Fruit fly (Drosophila melanogaster) whole organism, wandering third instar larva: ENCODE results near the gene mora.

Experiments used
- Abd-B ChIP-seq: fragments of >200 bp; optimal IDR thresholded peaks from 2 replicates; lab custom pipeline; 2017; ENCODE audit warnings: missing biosample characterization, missing genetic modification characterization
- CG32264 ChIP-seq: fragments of 200-800 bp; sonication (Bioruptor generic); optimal IDR thresholded peaks from 2 replicates; lab custom pipeline; 2016; ENCODE audit warnings: missing biosample characterization, missing genetic modification characterization
- CG9705 ChIP-seq: fragments of 200-800 bp; sonication (Bioruptor generic); optimal IDR thresholded peaks from 2 replicates; lab custom pipeline; 2018; ENCODE audit warnings: missing biosample characterization, mild to moderate bottlenecking, missing genetic modification characterization
- CrebA ChIP-seq: fragments of 200-800 bp; sonication (Bioruptor generic); optimal IDR thresholded peaks from 2 replicates; lab custom pipeline; 2016; ENCODE audit warnings: missing biosample characterization, mild to moderate bottlenecking, missing genetic modification characterization, borderline replicate concordance
- Dfd ChIP-seq: fragments of >200 bp; optimal IDR thresholded peaks from 2 replicates; lab custom pipeline; 2017; ENCODE audit warnings: missing biosample characterization, missing genetic modification characterization
- Dif ChIP-seq: fragments of 200-275, 200-300 bp; sonication (Bioruptor generic); optimal IDR thresholded peaks from 2 replicates; lab custom pipeline; 2018; ENCODE audit warnings: missing biosample characterization, missing genetic modification characterization; ENCODE audit not compliant: partially characterized antibody
- GATAd ChIP-seq: sonication (Bioruptor generic); optimal IDR thresholded peaks from 2 replicates; lab custom pipeline; 2016; ENCODE audit warnings: missing biosample characterization, missing genetic modification characterization
- HLH106 ChIP-seq: fragments of 200-800 bp; optimal IDR thresholded peaks from 3 replicates; lab custom pipeline; 2019; ENCODE audit warnings: missing biosample characterization, mild to moderate bottlenecking, missing genetic modification characterization, moderate library complexity
- Hnf4 ChIP-seq: fragments of 200-800 bp; sonication (Bioruptor generic); optimal IDR thresholded peaks from 2 replicates; lab custom pipeline; 2016; ENCODE audit warnings: missing biosample characterization, mild to moderate bottlenecking, missing genetic modification characterization
- Hr78 ChIP-seq: fragments of >200 bp; optimal IDR thresholded peaks from 2 replicates; lab custom pipeline; 2017; ENCODE audit warnings: missing biosample characterization, missing genetic modification characterization
- Hr83 ChIP-seq: fragments of 200-300 bp; sonication (Bioruptor generic); optimal IDR thresholded peaks from 2 replicates; lab custom pipeline; 2016; ENCODE audit warnings: missing biosample characterization, mild to moderate bottlenecking, missing genetic modification characterization, moderate library complexity; ENCODE audit not compliant: poor library complexity, severe bottlenecking
- Jra ChIP-seq: sonication (Bioruptor generic); optimal IDR thresholded peaks from 2 replicates; lab custom pipeline; 2016; ENCODE audit warnings: missing biosample characterization, missing genetic modification characterization
- Mio ChIP-seq: sonication (Bioruptor generic); optimal IDR thresholded peaks from 2 replicates; lab custom pipeline; 2016; ENCODE audit warnings: missing biosample characterization, missing genetic modification characterization
- Myc ChIP-seq: fragments of >200 bp; optimal IDR thresholded peaks from 2 replicates; lab custom pipeline; 2017
- N ChIP-seq: fragments of >200 bp; optimal IDR thresholded peaks from 2 replicates; lab custom pipeline; 2018; ENCODE audit warnings: missing biosample characterization, missing external identifiers, missing genetic modification characterization
- OdsH ChIP-seq: fragments of 200-800 bp; sonication (Bioruptor generic); optimal IDR thresholded peaks from 2 replicates; lab custom pipeline; 2016; ENCODE audit warnings: missing biosample characterization, mild to moderate bottlenecking, missing genetic modification characterization
- Rel ChIP-seq, 2 experiments: fragments of 200-800 bp; sonication (Bioruptor generic) in 1 of 2; optimal IDR thresholded peaks; 2 replicates in 1 of 2; 3 replicates in 1 of 2; lab custom pipeline; 2016 to 2019; ENCODE audit warnings: mild to moderate bottlenecking in 2 of 2, missing biosample characterization in 2 of 2, missing genetic modification characterization in 2 of 2, moderate library complexity in 1 of 2
- Sp1 ChIP-seq: fragments of 200-800 bp; sonication (Bioruptor generic); optimal IDR thresholded peaks from 3 replicates; lab custom pipeline; 2019; ENCODE audit warnings: missing biosample characterization, mild to moderate bottlenecking, missing genetic modification characterization, moderate library complexity
- Vsx2 ChIP-seq: fragments of 200-300, 225-300 bp; sonication (Bioruptor generic); optimal IDR thresholded peaks from 2 replicates; lab custom pipeline; 2018; ENCODE audit warnings: missing biosample characterization, missing genetic modification characterization; ENCODE audit not compliant: partially characterized antibody
- br ChIP-seq: fragments of 200-800 bp; sonication (Bioruptor generic); optimal IDR thresholded peaks from 2 replicates; lab custom pipeline; 2016; ENCODE audit warnings: missing biosample characterization, missing genetic modification characterization
- brk ChIP-seq: fragments of 200-800 bp; sonication (Bioruptor generic); optimal IDR thresholded peaks from 2 replicates; lab custom pipeline; 2016; ENCODE audit warnings: missing biosample characterization, mild to moderate bottlenecking, missing genetic modification characterization
- dl ChIP-seq, 2 experiments: fragments of 175-275, 200-275 bp in 1 of 2; fragments of 200-275 bp in 1 of 2; sonication (Bioruptor generic); optimal IDR thresholded peaks; lab custom pipeline; 2018; ENCODE audit warnings: mild to moderate bottlenecking in 2 of 2, missing biosample characterization in 2 of 2, missing genetic modification characterization in 2 of 2, moderate library complexity in 2 of 2; ENCODE audit not compliant: partially characterized antibody in 2 of 2, insufficient read depth in 1 of 2
- dmrt93B ChIP-seq: fragments of 200-800 bp; sonication (Bioruptor generic); optimal IDR thresholded peaks from 2 replicates; lab custom pipeline; 2018; ENCODE audit warnings: missing biosample characterization, mild to moderate bottlenecking, missing genetic modification characterization
- dsf ChIP-seq: sonication (Bioruptor generic); optimal IDR thresholded peaks from 2 replicates; lab custom pipeline; 2016; ENCODE audit warnings: missing biosample characterization, missing genetic modification characterization, borderline replicate concordance
- ey ChIP-seq: fragments of 200-800 bp; sonication (Bioruptor generic); optimal IDR thresholded peaks from 2 replicates; lab custom pipeline; 2016; ENCODE audit warnings: missing biosample characterization, missing genetic modification characterization
- foxo ChIP-seq, 2 experiments: fragments of 200-800 bp; sonication (Bioruptor generic); optimal IDR thresholded peaks; 2 replicates in 1 of 2; 3 replicates in 1 of 2; lab custom pipeline; 2016 to 2017; ENCODE audit warnings: missing biosample characterization in 2 of 2, missing genetic modification characterization in 2 of 2
- fru ChIP-seq: fragments of 200-800 bp; sonication (Bioruptor generic); optimal IDR thresholded peaks from 3 replicates; lab custom pipeline; 2016; ENCODE audit warnings: missing biosample characterization, mild to moderate bottlenecking, missing genetic modification characterization
- h ChIP-seq: fragments of 200-800 bp; sonication (Bioruptor generic); optimal IDR thresholded peaks from 3 replicates; lab custom pipeline; 2016; ENCODE audit warnings: missing biosample characterization, mild to moderate bottlenecking, missing genetic modification characterization
- jim ChIP-seq: fragments of 175-275, 200-325 bp; sonication (Bioruptor generic); optimal IDR thresholded peaks from 2 replicates; lab custom pipeline; 2016; ENCODE audit warnings: missing biosample characterization, mild to moderate bottlenecking, missing genetic modification characterization
- lola ChIP-seq: fragments of >200 bp; optimal IDR thresholded peaks from 2 replicates; lab custom pipeline; 2017; ENCODE audit warnings: missing biosample characterization, missing genetic modification characterization
- pan ChIP-seq: fragments of >200 bp; optimal IDR thresholded peaks from 2 replicates; lab custom pipeline; 2017
- psq ChIP-seq: fragments of 200-800 bp; sonication (Bioruptor generic); optimal IDR thresholded peaks from 3 replicates; lab custom pipeline; 2017; ENCODE audit warnings: missing biosample characterization, mild to moderate bottlenecking, missing genetic modification characterization, moderate library complexity
- rgr ChIP-seq: fragments of 200-800 bp; sonication (Bioruptor generic); optimal IDR thresholded peaks from 3 replicates; lab custom pipeline; 2016; ENCODE audit warnings: missing biosample characterization, mild to moderate bottlenecking, missing genetic modification characterization
- sage ChIP-seq: fragments of 200-800 bp; sonication (Bioruptor generic); optimal IDR thresholded peaks from 2 replicates; lab custom pipeline; 2016; ENCODE audit warnings: missing biosample characterization, mild to moderate bottlenecking, missing genetic modification characterization
- sv ChIP-seq: fragments of 200-800 bp; sonication (Bioruptor generic); optimal IDR thresholded peaks from 3 replicates; lab custom pipeline; 2016; ENCODE audit warnings: missing biosample characterization, missing genetic modification characterization
- tai ChIP-seq: sonication (Bioruptor generic); optimal IDR thresholded peaks from 2 replicates; lab custom pipeline; 2016; ENCODE audit warnings: missing biosample characterization, missing genetic modification characterization
- usp ChIP-seq: fragments of >200 bp; optimal IDR thresholded peaks from 2 replicates; lab custom pipeline; 2017; ENCODE audit warnings: missing biosample characterization, missing genetic modification characterization
- woc ChIP-seq: sonication (Bioruptor generic); optimal IDR thresholded peaks from 2 replicates; lab custom pipeline; 2016; ENCODE audit warnings: missing biosample characterization, mild to moderate bottlenecking, missing genetic modification characterization

Gene mora

DNA sequence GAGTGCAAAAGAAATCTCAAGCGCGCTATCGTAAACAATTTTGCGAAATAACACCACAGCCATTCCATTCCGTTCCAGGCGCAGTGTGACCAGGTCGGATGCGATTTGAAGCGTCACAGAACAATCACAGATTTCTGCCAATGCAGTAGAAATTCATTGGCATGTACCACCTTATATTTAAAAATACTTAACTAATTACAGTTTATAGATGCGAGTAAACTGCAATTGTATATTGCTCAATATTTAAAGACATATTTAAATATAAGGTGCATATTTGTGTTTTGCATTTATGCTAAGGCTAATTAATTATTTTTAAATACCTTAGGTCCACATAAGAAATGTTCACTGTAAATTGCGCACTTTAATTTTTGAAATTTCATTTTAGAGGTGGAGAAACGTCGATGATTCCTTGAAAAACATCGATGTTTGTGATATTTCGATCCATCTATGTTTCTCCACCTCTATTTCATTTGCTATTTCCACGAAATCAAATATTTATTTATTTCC lies 7.3 kb downstream of the mora start, which contains the start of the genes SMC6 and CG6204 (continued):
- TF ChIP-seq Mio = peak; percentile 58
- no peak for TF ChIP-seq Abd-B (GFP tag; lab: Kevin White, UChicago)
- TF ChIP-seq lola (GFP tag; lab: Kevin White, UChicago) = no peak
- peak; percentile 90 for TF ChIP-seq psq (GFP tag; lab: Kevin White, UChicago)
- TF ChIP-seq woc (GFP tag; lab: Kevin White, UChicago) = peak; percentile 95
- no peak for TF ChIP-seq Dfd

- TF ChIP-seq ey (GFP tag; lab: Kevin White, UChicago) (no peak), Abd-B (GFP tag; lab: Kevin White, UChicago) (no peak), CG32264 (GFP tag; lab: Kevin White, UChicago) (no peak), Myc (lab: Kevin White, UChicago) (no peak), foxo (GFP tag; optimal IDR thresholded peaks at IDR 0.05; lab: Kevin White, UChicago) (no peak), brk (GFP tag; lab: Kevin White, UChicago) (no peak), OdsH (GFP tag; lab: Kevin White, UChicago) (no peak), Mio (no peak), Rel (GFP tag; optimal IDR thresholded peaks at IDR 0.05; lab: Kevin White, UChicago) (no peak), Rel (tag; optimal IDR thresholded peaks at IDR 0.05; lab: Kevin White, UChicago) (no peak), psq (GFP tag; lab: Kevin White, UChicago) (no peak)
These were observed 16.6 kb downstream of the mora start for dm6 chr3R:24202723-24203122.

dm6 chr3R:24203426-24203825 lies 17.3 kb downstream of the mora start:
- TF ChIP-seq psq (GFP tag; lab: Kevin White, UChicago) (peak; percentile 54), Rel (GFP tag; optimal IDR thresholded peaks at IDR 0.05; lab: Kevin White, UChicago) (peak; percentile 71), Rel (tag; optimal IDR thresholded peaks at IDR 0.05; lab: Kevin White, UChicago) (no peak), Myc (lab: Kevin White, UChicago) (no peak), jim (GFP tag; lab: Kevin White, UChicago) (no peak), brk (GFP tag; lab: Kevin White, UChicago) (no peak), CG32264 (GFP tag; lab: Kevin White, UChicago) (peak; percentile 48), pan (lab: Kevin White, UChicago) (no peak), OdsH (GFP tag; lab: Kevin White, UChicago) (peak; percentile 74), CrebA (GFP tag; lab: Kevin White, UChicago) (no peak), fru (peak; percentile 75), Sp1 (GFP tag; lab: Kevin White, UChicago) (peak; percentile 79), ey (GFP tag; lab: Kevin White, UChicago) (peak; percentile 78), tai (GFP tag; lab: Kevin White, UChicago) (no peak), dl (GFP tag; optimal IDR thresholded peaks at IDR 0.05; lab: Kevin White, UChicago; ENCODE audit: insufficient read depth in 1 of 2, partially characterized antibody in 2 of 2) (no peak), Hnf4 (GFP tag; lab: Kevin White, UChicago) (no peak), Vsx2 (no peak), Mio (no peak), woc (GFP tag; lab: Kevin White, UChicago) (peak; percentile 81), Dfd (no peak), Hr83 (no peak), HLH106 (tag; lab: Kevin White, UChicago) (peak; percentile 67), usp (GFP tag; lab: Kevin White, UChicago) (no peak), Dif (GFP tag; lab: Kevin White, UChicago) (no peak), lola (GFP tag; lab: Kevin White, UChicago) (no peak), br (GFP tag; lab: Kevin White, UChicago) (peak; percentile 77), GATAd (GFP tag; lab: Kevin White, UChicago) (no peak), Jra (GFP tag; lab: Kevin White, UChicago) (no peak), dmrt93B (GFP tag; lab: Kevin White, UChicago) (peak; percentile 66), Abd-B (GFP tag; lab: Kevin White, UChicago) (no peak), sage (GFP tag; lab: Kevin White, UChicago) (peak; percentile 61), rgr (GFP tag; lab: Kevin White, UChicago) (peak; percentile 70), h (GFP tag; lab: Kevin White, UChicago) (peak; percentile 78), dsf (GFP tag; lab: Kevin White, UChicago) (no peak), N (no peak), foxo (GFP tag; optimal IDR thresholded peaks at IDR 0.05; lab: Kevin White, UChicago) (peak in 1 of 2 experiments; percentile 76), CG9705 (GFP tag; lab: Kevin White, UChicago) (no peak), sv (GFP tag; lab: Kevin White, UChicago) (no peak), Hr78 (no peak)
- TF ChIP-seq, all 38 proteins: peak for 15
